Fruit fly (Drosophila melanogaster) whole organism, wandering third instar larva: ENCODE data around the gene Usp32.

Experiments used
- Dif ChIP-seq: fragments of 200-275, 200-300 bp; sonication (Bioruptor generic); optimal IDR thresholded peaks from 2 replicates; lab custom pipeline; 2018; ENCODE audit warnings: missing biosample characterization, missing genetic modification characterization; ENCODE audit not compliant: partially characterized antibody
- fru ChIP-seq: fragments of 200-800 bp; sonication (Bioruptor generic); optimal IDR thresholded peaks from 3 replicates; lab custom pipeline; 2016; ENCODE audit warnings: missing biosample characterization, mild to moderate bottlenecking, missing genetic modification characterization

dm6 chr3L:19922833-19923745 is 52.1 kb downstream of the Usp32 start, which contains the start of gene Pfdn6:
- TF ChIP-seq fru (GFP tag; lab: Kevin White, UChicago) (no peak), Dif (GFP tag; lab: Kevin White, UChicago) (peak; percentile 99)
